Worm (Caenorhabditis elegans): ENCODE data around the gene F39G3.2.

F39G3.2 gene

DNA sequence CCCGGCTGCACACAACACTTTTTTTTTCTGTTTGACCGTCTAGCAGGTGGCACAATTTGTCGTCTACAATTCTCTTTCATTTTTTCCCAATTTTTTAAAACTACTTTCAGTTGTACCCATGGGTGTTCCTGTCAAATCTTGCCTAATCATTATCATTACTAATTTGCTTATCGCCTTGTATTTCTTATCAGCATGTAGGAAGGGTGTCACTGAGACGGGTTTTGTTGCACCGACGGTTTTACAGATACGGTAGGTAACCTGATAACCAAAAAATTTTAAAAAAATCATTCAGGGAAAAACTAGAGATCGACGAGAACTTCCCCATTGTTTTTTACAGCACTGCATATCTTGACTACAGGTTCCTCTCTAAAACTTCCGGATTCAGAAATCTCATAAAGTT is at the start of gene F39G3.2:
TSS of gene F39G3.2 (plus strand) at position 105 of the 400 bp plus-strand sequence.
- no peak for TF ChIP-seq F13H6.1 (tag; optimal IDR thresholded peaks at IDR 0.05)
- TF ChIP-seq unc-42 (tag; optimal IDR thresholded peaks at IDR 0.05), result no peak
- no peak for TF ChIP-seq ttx-3 (tag; optimal IDR thresholded peaks at IDR 0.05)
- no peak for TF ChIP-seq zip-5 (tag; optimal IDR thresholded peaks at IDR 0.05)
- peak; percentile 98 for TF ChIP-seq elt-2 (tag; optimal IDR thresholded peaks at IDR 0.05)

DNA sequence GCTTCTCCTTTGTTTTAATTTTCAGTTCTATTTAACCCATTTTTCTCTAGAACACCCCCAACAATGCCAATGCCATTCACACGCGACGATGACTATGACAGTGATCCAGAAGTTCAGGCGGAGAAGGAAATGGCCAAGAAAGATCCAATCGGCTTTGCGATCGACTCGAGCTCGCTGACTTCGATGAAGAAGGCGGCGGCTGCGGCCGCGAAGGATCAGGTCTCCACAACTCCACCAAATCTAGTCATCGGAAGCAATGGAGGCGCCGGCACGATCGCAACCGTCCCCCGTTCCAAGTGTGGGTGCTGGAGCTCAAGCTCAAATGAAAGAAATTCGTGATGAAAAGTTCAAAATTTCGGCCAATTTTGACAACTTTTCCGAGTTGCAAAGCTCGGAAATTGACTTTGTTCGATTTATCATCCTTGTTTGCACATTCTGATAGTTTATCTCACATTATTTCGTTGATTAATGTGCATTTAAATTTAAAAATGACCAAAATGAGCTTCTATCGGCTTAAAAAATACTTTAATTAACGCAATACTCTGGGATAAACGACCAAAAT is 49.6 kb upstream of the F39G3.2 start, which contains the start of gene K03B4.2:
TSS of gene K03B4.2 (plus strand) at position 51 of the 562 bp plus-strand sequence.
- no peak for TF ChIP-seq dmd-4 (tag; optimal IDR thresholded peaks at IDR 0.05; ENCODE audit: borderline replicate concordance)
- TF ChIP-seq nfya-1 (tag; optimal IDR thresholded peaks at IDR 0.05), result no peak
- no peak for TF ChIP-seq ahr-1 (tag; optimal IDR thresholded peaks at IDR 0.05)
- no peak for TF ChIP-seq K09A11.1 (tag; optimal IDR thresholded peaks at IDR 0.05; ENCODE audit: insufficient read depth)
- no peak for TF ChIP-seq dve-1 (tag; optimal IDR thresholded peaks at IDR 0.05)
- TF ChIP-seq ceh-9 (tag; optimal IDR thresholded peaks at IDR 0.05), result no peak
- TF ChIP-seq odd-2 (tag; optimal IDR thresholded peaks at IDR 0.05), result no peak

DNA sequence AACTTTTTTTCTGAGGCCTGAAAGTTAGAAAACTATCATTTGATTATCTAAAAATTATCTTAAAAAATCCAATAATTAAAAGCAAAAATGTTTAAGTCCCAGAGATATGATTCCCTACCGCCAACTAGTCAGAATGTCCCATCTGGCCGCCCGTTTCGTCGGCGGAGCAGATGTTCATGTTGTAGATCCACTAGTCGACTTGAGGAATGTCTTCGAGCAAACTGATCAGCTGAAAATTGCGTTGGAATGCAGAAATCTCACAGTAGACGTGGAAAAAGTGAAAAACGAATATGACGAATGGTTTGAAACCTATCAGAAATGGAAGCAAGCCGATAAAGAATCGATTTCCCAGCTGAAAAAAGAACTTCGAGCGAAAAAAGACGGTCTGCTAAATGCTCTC is 48.4 kb upstream of the F39G3.2 start, which contains the start of gene K03B4.1:
TSS of gene K03B4.1 (plus strand) at position 97 of the 400 bp plus-strand sequence.
- TF ChIP-seq pqm-1 (tag; optimal IDR thresholded peaks at IDR 0.05), result no peak
- TF ChIP-seq pha-4 (tag; optimal IDR thresholded peaks at IDR 0.05), result no peak
- no peak for TF ChIP-seq pat-9 (tag; optimal IDR thresholded peaks at IDR 0.05)
- no peak for TF ChIP-seq tbx-7 (tag; optimal IDR thresholded peaks at IDR 0.05)
- TF ChIP-seq pag-3 (tag; optimal IDR thresholded peaks at IDR 0.05; ENCODE audit: borderline replicate concordance), result no peak
- TF ChIP-seq lim-6 (tag; optimal IDR thresholded peaks at IDR 0.05), result no peak
- TF ChIP-seq che-1 (tag; optimal IDR thresholded peaks at IDR 0.05), result no peak
- no peak for TF ChIP-seq Y22D7AL.16 (tag; optimal IDR thresholded peaks at IDR 0.05)
- TF ChIP-seq ceh-14 (tag; optimal IDR thresholded peaks at IDR 0.05), result no peak
- no peak for TF ChIP-seq ahr-1 (tag; optimal IDR thresholded peaks at IDR 0.05)
- no peak for TF ChIP-seq unc-42 (tag; optimal IDR thresholded peaks at IDR 0.05)
- TF ChIP-seq hlh-8 (tag; optimal IDR thresholded peaks at IDR 0.05), result no peak
- TF ChIP-seq madf-2 (tag; optimal IDR thresholded peaks at IDR 0.05), result no peak
- TF ChIP-seq nfya-1 (tag; optimal IDR thresholded peaks at IDR 0.05), result no peak
- no peak for TF ChIP-seq syd-9 (tag; optimal IDR thresholded peaks at IDR 0.05)
- TF ChIP-seq F13H6.1 (tag; optimal IDR thresholded peaks at IDR 0.05), result no peak
- no peak for TF ChIP-seq zip-5 (tag; optimal IDR thresholded peaks at IDR 0.05)
- no peak for TF ChIP-seq ceh-31 (tag; optimal IDR thresholded peaks at IDR 0.05)

DNA sequence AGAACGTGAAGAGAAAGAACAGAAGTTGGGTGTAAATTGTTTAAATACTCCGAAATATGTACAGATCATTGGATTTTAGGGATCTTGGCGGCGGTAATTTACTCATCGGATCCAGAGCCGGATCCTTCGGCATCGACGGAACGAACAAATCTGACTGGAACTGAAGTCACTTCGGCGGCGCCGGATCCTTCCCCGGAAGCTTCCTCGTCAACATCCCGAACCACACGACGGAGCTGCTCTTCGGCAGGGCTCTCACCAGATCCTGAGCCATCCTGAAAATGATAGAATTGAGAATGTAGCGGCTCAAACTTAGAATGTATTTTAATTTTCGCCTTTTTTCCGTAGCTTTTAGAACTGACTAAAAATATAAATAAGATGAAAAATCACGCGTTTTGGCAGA is 46.0 kb upstream of the F39G3.2 start:
- no peak for TF ChIP-seq ets-4 (tag; optimal IDR thresholded peaks at IDR 0.05)
- TF ChIP-seq ahr-1 (tag; optimal IDR thresholded peaks at IDR 0.05), result no peak
- no peak for TF ChIP-seq unc-86 (tag; optimal IDR thresholded peaks at IDR 0.05)
- TF ChIP-seq elt-2 (tag; optimal IDR thresholded peaks at IDR 0.05), result no peak
- no peak for TF ChIP-seq ceh-30 (tag; optimal IDR thresholded peaks at IDR 0.05)
- TF ChIP-seq zip-5 (tag; optimal IDR thresholded peaks at IDR 0.05), result no peak

DNA sequence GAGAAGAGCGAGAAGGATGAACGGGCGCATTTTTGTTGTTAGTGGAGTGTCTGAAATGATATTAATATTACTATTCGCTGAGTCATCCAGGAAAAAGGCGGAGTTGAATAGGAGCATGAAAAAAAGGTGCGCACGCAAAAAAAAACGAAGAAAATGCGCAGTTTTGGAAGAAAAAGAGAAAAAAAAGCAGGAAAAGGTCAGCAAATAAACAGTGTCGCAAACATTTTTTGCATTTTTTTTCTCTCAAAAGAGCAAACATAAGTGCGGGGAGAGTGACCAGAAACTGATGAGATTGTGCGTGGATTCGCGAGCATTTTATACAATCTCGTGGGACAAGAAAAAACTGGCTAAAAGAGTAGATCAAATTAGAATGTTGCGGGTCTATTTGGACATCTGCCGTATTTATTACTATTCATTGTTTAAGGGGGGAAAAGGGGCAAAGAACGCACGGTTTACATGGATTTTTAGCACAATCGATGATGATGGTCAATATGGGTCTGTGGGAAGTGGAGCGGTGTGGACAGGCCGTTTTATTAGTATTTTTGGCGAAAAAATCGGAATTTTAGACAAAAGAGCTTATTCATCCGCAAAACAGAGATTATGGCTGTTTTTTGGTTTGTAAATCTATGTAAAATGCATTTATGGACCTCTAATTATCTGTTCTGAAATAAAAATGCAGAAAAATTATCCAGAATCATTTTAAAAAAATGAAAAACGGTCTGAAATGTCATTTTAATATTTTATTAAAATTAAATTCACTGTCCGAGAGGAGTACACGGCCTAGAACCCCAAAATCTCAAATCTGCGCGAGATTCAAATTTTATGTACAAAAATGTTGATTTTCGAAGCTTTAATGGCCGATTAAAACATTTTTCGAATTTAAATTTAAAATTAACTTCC is 45.0 kb upstream of the F39G3.2 start, which contains the start of gene cpg-8:
TSS of gene cpg-8 (minus strand) at position 51 of the 900 bp plus-strand sequence.
- TF ChIP-seq K02D7.2 (tag; optimal IDR thresholded peaks at IDR 0.05), result no peak
- no peak for TF ChIP-seq pax-1 (tag; optimal IDR thresholded peaks at IDR 0.05)
- no peak for TF ChIP-seq ceh-48 (tag; optimal IDR thresholded peaks at IDR 0.05)
- no peak for TF ChIP-seq ahr-1 (tag; optimal IDR thresholded peaks at IDR 0.05)
- no peak for TF ChIP-seq hlh-6 (tag; optimal IDR thresholded peaks at IDR 0.05)
- no peak for TF ChIP-seq fkh-6 (tag; optimal IDR thresholded peaks at IDR 0.05)
- TF ChIP-seq ceh-9 (tag; optimal IDR thresholded peaks at IDR 0.05), result no peak
- TF ChIP-seq ceh-31 (tag; optimal IDR thresholded peaks at IDR 0.05), result no peak
- no peak for TF ChIP-seq ceh-34 (tag; optimal IDR thresholded peaks at IDR 0.05)
- TF ChIP-seq zip-5 (tag; optimal IDR thresholded peaks at IDR 0.05), result no peak
